Fruit fly (Drosophila melanogaster) whole organism, embryonic: ENCODE data around the gene akirin.

ENCODE experiments used
- Blimp-1 ChIP-seq: fragments of 200-800 bp; sonication (Bioruptor generic); optimal IDR thresholded peaks from 3 replicates; lab custom pipeline; 2018; ENCODE audit warnings: missing biosample characterization, missing genetic modification characterization, mild to moderate bottlenecking, moderate library complexity, missing genetic modification reagents
- BtbVII ChIP-seq: fragments of 200-800 bp; sonication (Bioruptor generic); optimal IDR thresholded peaks from 3 replicates; lab custom pipeline; 2017; ENCODE audit warnings: missing biosample characterization, mild to moderate bottlenecking, missing genetic modification characterization
- CG11504 ChIP-seq: fragments of 200-800 bp; sonication (Bioruptor generic); optimal IDR thresholded peaks from 3 replicates; lab custom pipeline; 2019; ENCODE audit warnings: missing biosample characterization, mild to moderate bottlenecking, missing genetic modification characterization, moderate library complexity
- CG11695 ChIP-seq: fragments of 200-800 bp; sonication (Bioruptor generic); IDR thresholded peaks from 3 replicates; pipeline ENCODE4 v1.3.6; 2022; ENCODE audit warnings: missing biosample characterization, missing genetic modification characterization
- CG1233 ChIP-seq: fragments of 200-800 bp; sonication (Bioruptor generic); optimal IDR thresholded peaks from 4 replicates; lab custom pipeline; 2018; ENCODE audit warnings: missing biosample characterization, mild to moderate bottlenecking, missing genetic modification characterization
- CG13123 ChIP-seq: fragments of 200-800 bp; sonication (Bioruptor generic); optimal IDR thresholded peaks from 2 replicates; lab custom pipeline; 2016; ENCODE audit warnings: missing biosample characterization, missing genetic modification characterization
- CG13424 ChIP-seq: fragments of 200-800 bp; sonication (Bioruptor generic); optimal IDR thresholded peaks from 2 replicates; lab custom pipeline; 2019; ENCODE audit warnings: missing biosample characterization, mild to moderate bottlenecking, missing genetic modification characterization, moderate library complexity
- CG1832 ChIP-seq: fragments of 200-800 bp; sonication (Bioruptor generic); optimal IDR thresholded peaks from 2 replicates; lab custom pipeline; 2017; ENCODE audit warnings: missing biosample characterization, mild to moderate bottlenecking, missing genetic modification characterization, inconsistent platforms
- CG18599 ChIP-seq: fragments of 200-800 bp; sonication (Bioruptor generic); optimal IDR thresholded peaks from 3 replicates; lab custom pipeline; 2017; ENCODE audit warnings: missing biosample characterization, missing genetic modification characterization, mild to moderate bottlenecking, moderate library complexity, missing genetic modification reagents
- CG2129 ChIP-seq: fragments of 200-800 bp; sonication (Bioruptor generic); IDR thresholded peaks from 2 replicates; pipeline ENCODE4 v1.3.6; 2022; ENCODE audit warnings: missing biosample characterization, missing genetic modification characterization; ENCODE audit not compliant: partially characterized antibody
- CG3065 ChIP-seq: fragments of 200-800 bp; sonication (Bioruptor generic); optimal IDR thresholded peaks from 2 replicates; lab custom pipeline; 2016; ENCODE audit warnings: missing biosample characterization, missing genetic modification characterization
- CG3281 ChIP-seq: fragments of 200-800 bp; sonication (Bioruptor generic); optimal IDR thresholded peaks from 3 replicates; lab custom pipeline; 2017; ENCODE audit warnings: missing biosample characterization, mild to moderate bottlenecking, missing genetic modification characterization
- CG3995 ChIP-seq: fragments of 200-800 bp; sonication (Bioruptor generic); optimal IDR thresholded peaks from 3 replicates; lab custom pipeline; 2016; ENCODE audit warnings: missing biosample characterization, missing genetic modification characterization
- CG4424 ChIP-seq: fragments of 200-800 bp; sonication (Bioruptor generic); optimal IDR thresholded peaks from 3 replicates; lab custom pipeline; 2016; ENCODE audit warnings: missing biosample characterization, missing genetic modification characterization
- CG6854 ChIP-seq: fragments of 200-800 bp; sonication (Bioruptor generic); optimal IDR thresholded peaks from 3 replicates; lab custom pipeline; 2017; ENCODE audit warnings: missing biosample characterization, mild to moderate bottlenecking, missing genetic modification characterization
- CG7556 ChIP-seq: fragments of 200-800 bp; sonication (Bioruptor generic); optimal IDR thresholded peaks from 2 replicates; lab custom pipeline; 2017; ENCODE audit warnings: missing biosample characterization, mild to moderate bottlenecking, missing genetic modification characterization
- CG9797 ChIP-seq: fragments of 200-800 bp; sonication (Bioruptor generic); optimal IDR thresholded peaks from 3 replicates; lab custom pipeline; 2018; ENCODE audit warnings: missing biosample characterization, mild to moderate bottlenecking, missing genetic modification characterization
- Dref ChIP-seq: fragments of 200-800 bp; sonication (Bioruptor generic); IDR thresholded peaks from 2 replicates; pipeline ENCODE4 v1.3.6; 2022; ENCODE audit warnings: missing biosample characterization, missing genetic modification characterization
- E2f1 ChIP-seq: fragments of 200-800 bp; sonication (Bioruptor generic); IDR thresholded peaks from 2 replicates; pipeline ENCODE4 v1.3.6; 2022; ENCODE audit warnings: missing biosample characterization, missing genetic modification characterization
- E2f2 ChIP-seq: fragments of 200-800 bp; sonication (Bioruptor generic); IDR thresholded peaks from 2 replicates; pipeline ENCODE4 v1.3.6; 2022; ENCODE audit warnings: missing biosample characterization, missing genetic modification characterization
- Ets65A ChIP-seq: fragments of 200-800 bp; sonication (Bioruptor generic); peaks from one replicate; lab custom pipeline; 2016; ENCODE audit warnings: missing biosample characterization, missing genetic modification characterization
- HHEX ChIP-seq: fragments of 200-800 bp; sonication (Bioruptor generic); optimal IDR thresholded peaks from 3 replicates; lab custom pipeline; 2017; ENCODE audit warnings: missing biosample characterization, mild to moderate bottlenecking, missing genetic modification characterization, missing genetic modification reagents
- HLH54F ChIP-seq: fragments of 200-800 bp; sonication (Bioruptor generic); optimal IDR thresholded peaks from 3 replicates; lab custom pipeline; 2016; ENCODE audit warnings: missing biosample characterization, missing genetic modification characterization
- Lhr ChIP-seq: fragments of 200-800 bp; sonication (Bioruptor generic); optimal IDR thresholded peaks from 3 replicates; lab custom pipeline; 2017; ENCODE audit warnings: mild to moderate bottlenecking, missing biosample characterization, missing genetic modification reagents, missing genetic modification characterization
- Nf-YC ChIP-seq: fragments of 200-800 bp; optimal IDR thresholded peaks from 3 replicates; lab custom pipeline; 2019; ENCODE audit warnings: missing biosample characterization, mild to moderate bottlenecking, missing genetic modification characterization, moderate library complexity
- Pdp1 ChIP-seq, 2 experiments: fragments of 200-800 bp; sonication (Bioruptor generic); optimal IDR thresholded peaks; 3 replicates each; lab custom pipeline; 2016; ENCODE audit warnings: missing biosample characterization in 2 of 2, missing genetic modification characterization in 2 of 2, mild to moderate bottlenecking in 1 of 2, moderate library complexity in 1 of 2
- Rx ChIP-seq: fragments of 200-800 bp; sonication (Bioruptor generic); IDR thresholded peaks from 2 replicates; pipeline ENCODE4 v1.3.6; 2022; ENCODE audit warnings: missing biosample characterization, missing genetic modification characterization
- Sox102F ChIP-seq: fragments of 200-800 bp; sonication (Bioruptor generic); optimal IDR thresholded peaks from 2 replicates; lab custom pipeline; 2018; ENCODE audit warnings: missing biosample characterization, mild to moderate bottlenecking, missing genetic modification characterization, moderate library complexity
- Spps ChIP-seq: fragments of 200-800 bp; sonication (Bioruptor generic); optimal IDR thresholded peaks from 2 replicates; lab custom pipeline; 2018; ENCODE audit warnings: missing biosample characterization, mild to moderate bottlenecking, missing genetic modification characterization
- Ssrp ChIP-seq: fragments of 200-800 bp; sonication (Bioruptor generic); optimal IDR thresholded peaks from 2 replicates; lab custom pipeline; 2018; ENCODE audit warnings: missing biosample characterization, mild to moderate bottlenecking, missing genetic modification characterization, moderate library complexity
- abd-A ChIP-seq: fragments of 200-800 bp; sonication (Bioruptor generic); optimal IDR thresholded peaks from 3 replicates; lab custom pipeline; 2019; ENCODE audit warnings: missing biosample characterization, mild to moderate bottlenecking, missing genetic modification characterization, moderate library complexity
- bab2 ChIP-seq: fragments of 200-800 bp; sonication (Bioruptor generic); optimal IDR thresholded peaks from 2 replicates; lab custom pipeline; 2016; ENCODE audit warnings: missing biosample characterization, missing genetic modification characterization
- cg ChIP-seq: fragments of 200-800 bp; sonication (Bioruptor generic); optimal IDR thresholded peaks from 3 replicates; lab custom pipeline; 2019; ENCODE audit warnings: missing biosample characterization, mild to moderate bottlenecking, missing genetic modification characterization, moderate library complexity
- chif ChIP-seq, 2 experiments: fragments of 200-800 bp; sonication (Bioruptor generic); optimal IDR thresholded peaks; 3 replicates each; lab custom pipeline; 2016; ENCODE audit warnings: missing biosample characterization in 2 of 2, missing genetic modification characterization in 2 of 2
- chm ChIP-seq: fragments of 200-800 bp; sonication (Bioruptor generic); IDR thresholded peaks from 2 replicates; pipeline ENCODE4 v1.3.6; 2022; ENCODE audit warnings: missing biosample characterization, missing genetic modification characterization
- fd96Cb ChIP-seq: fragments of 200-800 bp; sonication (Bioruptor generic); optimal IDR thresholded peaks from 2 replicates; lab custom pipeline; 2018; ENCODE audit warnings: missing biosample characterization, mild to moderate bottlenecking, missing genetic modification characterization, moderate library complexity
- gsb-n ChIP-seq: fragments of 200-800 bp; sonication (Bioruptor generic); optimal IDR thresholded peaks from 3 replicates; lab custom pipeline; 2018; ENCODE audit warnings: missing biosample characterization, mild to moderate bottlenecking, missing genetic modification characterization
- hkb ChIP-seq, 2 experiments: fragments of 200-800 bp in 1 of 2; fragments of >200 bp in 1 of 2; sonication (Bioruptor generic) in 1 of 2; IDR thresholded peaks in 1 of 2; optimal IDR thresholded peaks in 1 of 2; 2 replicates each; pipeline versions ENCODE4 v1.3.6 to Lab custom; 2017 to 2022; ENCODE audit warnings: missing biosample characterization in 1 of 2, missing genetic modification characterization in 1 of 2
- ind ChIP-seq: fragments of 200-800 bp; sonication (Bioruptor generic); optimal IDR thresholded peaks from 3 replicates; lab custom pipeline; 2016; ENCODE audit warnings: missing biosample characterization, missing genetic modification characterization
- jing ChIP-seq: fragments of 200-800 bp; sonication (Bioruptor generic); optimal IDR thresholded peaks from 2 replicates; lab custom pipeline; 2018; ENCODE audit warnings: missing biosample characterization, mild to moderate bottlenecking, missing genetic modification characterization
- kay ChIP-seq: fragments of 200-800 bp; sonication (Bioruptor generic); optimal IDR thresholded peaks from 2 replicates; lab custom pipeline; 2016; ENCODE audit warnings: missing biosample characterization, missing genetic modification characterization
- odd ChIP-seq: fragments of 200-800 bp; sonication (Bioruptor generic); optimal IDR thresholded peaks from 2 replicates; lab custom pipeline; 2017; ENCODE audit warnings: missing biosample characterization, mild to moderate bottlenecking, missing genetic modification characterization
- ranshi ChIP-seq: fragments of 200-800 bp; sonication (Bioruptor generic); IDR thresholded peaks from 2 replicates; pipeline ENCODE4 v1.3.6; 2022; ENCODE audit warnings: missing biosample characterization, missing genetic modification characterization
- sisA ChIP-seq: fragments of 200-800 bp; sonication (Bioruptor generic); IDR thresholded peaks from 2 replicates; pipeline ENCODE4 v1.3.6; 2022; ENCODE audit warnings: missing biosample characterization, missing genetic modification characterization
- slou ChIP-seq: fragments of 200-800 bp; sonication (Bioruptor generic); optimal IDR thresholded peaks from 3 replicates; lab custom pipeline; 2016; ENCODE audit warnings: missing biosample characterization, missing genetic modification characterization
- twi ChIP-seq: fragments of 200-800 bp; optimal IDR thresholded peaks from 2 replicates; lab custom pipeline; 2019; ENCODE audit warnings: missing biosample characterization, mild to moderate bottlenecking, missing genetic modification characterization, moderate library complexity
- vnd ChIP-seq: fragments of 200-800 bp; sonication (Bioruptor generic); IDR thresholded peaks from 3 replicates; pipeline ENCODE4 v1.3.6; 2022; ENCODE audit warnings: missing biosample characterization, missing genetic modification characterization; ENCODE audit not compliant: partially characterized antibody
- wek ChIP-seq: fragments of 200-800 bp; sonication (Bioruptor generic); optimal IDR thresholded peaks from 3 replicates; lab custom pipeline; 2018; ENCODE audit warnings: missing biosample characterization, mild to moderate bottlenecking, missing genetic modification characterization, moderate library complexity

The akirin gene

dm6 chr3L:7367798-7368678 is 1.6 kb upstream of the akirin start (continued):
- TF ChIP-seq CG18599 (GFP tag; lab: Kevin White, UChicago) (peak; percentile 53), bab2 (GFP tag; lab: Kevin White, UChicago) (peak; percentile 3), ind (GFP tag; lab: Kevin White, UChicago) (no peak), vnd (0 out of 3 replicates have a peak, but pooled peaks have one; percentile 28), CG13424 (tag; lab: Kevin White, UChicago) (peak; percentile 1), CG3065 (GFP tag; lab: Kevin White, UChicago) (no peak), BtbVII (no peak), CG6854 (GFP tag; lab: Kevin White, UChicago) (no peak), HHEX (GFP tag; lab: Kevin White, UChicago) (peak; percentile 57), gsb-n (no peak), Nf-YC (tag; lab: Kevin White, UChicago) (peak; percentile 31), twi (tag; lab: Kevin White, UChicago) (no peak), CG3995 (GFP tag; lab: Kevin White, UChicago) (no peak), chif (GFP tag; optimal IDR thresholded peaks at IDR 0.05; lab: Kevin White, UChicago) (no peak), hkb (optimal IDR thresholded peaks at IDR 0.05; lab: Kevin White, UChicago) (no peak), hkb (GFP tag; IDR thresholded peaks at IDR 0.05; lab: Robert Waterston, UW) (peak; percentile 43), E2f2 (GFP tag; lab: Robert Waterston, UW) (peak; percentile 24; the same call in 1 of the 2 replicates), jing (GFP tag; lab: Kevin White, UChicago) (no peak), CG1233 (GFP tag; lab: Kevin White, UChicago) (no peak), Sox102F (GFP tag; lab: Kevin White, UChicago) (no peak), Lhr (GFP tag; lab: Kevin White, UChicago) (no peak), Rx (GFP tag; lab: Robert Waterston, UW) (0 out of 2 replicates have a peak, but pooled peaks have one; percentile 9), odd (GFP tag; lab: Kevin White, UChicago) (no peak), CG7556 (GFP tag; lab: Kevin White, UChicago) (peak; percentile 22), Ets65A (peak; percentile 71), CG1832 (GFP tag; lab: Kevin White, UChicago) (no peak), Dref (no peak), chm (GFP tag; lab: Robert Waterston, UW) (0 out of 2 replicates have a peak, but pooled peaks have one; percentile 8), CG11695 (GFP tag; lab: Robert Waterston, UW) (peak; percentile 62), fd96Cb (peak; percentile 29), abd-A (peak; percentile 72), slou (GFP tag; lab: Kevin White, UChicago) (no peak), Pdp1 (GFP tag; optimal IDR thresholded peaks at IDR 0.05; lab: Kevin White, UChicago) (peak in 1 of 2 experiments; percentile 49), cg (peak; percentile 94), E2f1 (GFP tag; lab: Robert Waterston, UW) (no peak), CG9797 (GFP tag; lab: Kevin White, UChicago) (no peak), CG2129 (GFP tag; lab: Robert Waterston, UW) (no peak), Blimp-1 (GFP tag; lab: Kevin White, UChicago) (peak; percentile 16), Ssrp (tag; lab: Kevin White, UChicago) (no peak), kay (GFP tag; lab: Kevin White, UChicago) (peak; percentile 89), Spps (no peak), CG11504 (peak; percentile 56), sisA (GFP tag; lab: Robert Waterston, UW) (no peak), wek (no peak), CG3281 (GFP tag; lab: Kevin White, UChicago) (peak; percentile 68), ranshi (GFP tag; lab: Robert Waterston, UW) (no peak), CG4424 (GFP tag; lab: Kevin White, UChicago) (peak; percentile 46), CG13123 (GFP tag; lab: Kevin White, UChicago) (no peak), HLH54F (GFP tag; lab: Kevin White, UChicago) (no peak)
